Worm (Caenorhabditis elegans) whole organism, L3 larva: Measurements from ENCODE around the gene srw-3.

ENCODE experiments used
- ama-1 ChIP-seq: fragments of 150-350 bp; optimal IDR thresholded peaks from 2 replicates; lab custom pipeline; 2018
- nhr-12 ChIP-seq: fragments of 150-350 bp; optimal IDR thresholded peaks from 2 replicates; lab custom pipeline; 2014; ENCODE audit warnings: missing biosample characterization, missing genetic modification characterization
- pha-4 ChIP-seq: fragments of 150-350 bp; optimal IDR thresholded peaks from 2 replicates; lab custom pipeline; 2014; ENCODE audit warnings: missing biosample characterization, missing genetic modification reagents, missing genetic modification characterization
- skn-1 ChIP-seq: fragments of 150-350 bp; optimal IDR thresholded peaks from 2 replicates; lab custom pipeline; 2014; ENCODE audit warnings: missing biosample characterization, missing genetic modification characterization
- ztf-11 ChIP-seq: fragments of 150-350 bp; optimal IDR thresholded peaks from 2 replicates; lab custom pipeline; 2014; ENCODE audit warnings: missing biosample characterization, missing genetic modification characterization

DNA sequence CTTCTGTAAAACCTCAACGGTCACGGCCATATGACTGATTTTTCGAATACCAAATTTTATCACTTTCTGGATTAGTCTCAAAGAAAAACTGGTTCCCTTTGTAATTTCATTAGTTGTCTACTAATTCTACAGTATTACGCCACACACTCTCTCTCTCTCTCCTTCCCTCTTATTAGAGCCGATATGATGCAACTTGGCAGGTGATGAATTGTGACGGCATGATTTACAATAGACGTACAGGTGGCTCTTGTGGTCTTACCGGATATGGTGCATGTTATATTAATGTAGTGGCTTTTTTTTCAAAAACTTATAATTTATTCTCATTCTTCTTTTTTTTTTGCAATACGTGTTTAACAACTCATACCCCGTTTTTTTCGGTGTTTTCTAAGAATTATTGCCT lies 36.5 kb downstream of the srw-3 start:
- TF ChIP-seq pha-4 (tag; lab: Kevin White, UChicago) (no peak), ztf-11 (no peak), skn-1 (tag; lab: Kevin White, UChicago) (no peak), ama-1 (lab: Kevin White, UChicago) (no peak), nhr-12 (no peak)
